Worm (Caenorhabditis elegans) whole organism, dauer: ENCODE results near the gene Y57G11C.3.
"Not testable (repeated sequence)": the region's sequence is repeated elsewhere in the genome, so short reads cannot be mapped to it uniquely, and the experiment has no call there.

Experiments used
- unc-62 ChIP-seq: sonication (generic microtip); optimal IDR thresholded peaks from 2 replicates; lab custom pipeline; 2017; ENCODE audit warnings: missing biosample characterization, missing genetic modification reagents, missing genetic modification characterization

The Y57G11C.3 gene

ce11 chrIV:14773280-14774071, 5.5 kb downstream of the Y57G11C.3 start, which contains the start of gene Y57G11C.36:
Gene Y57G11C.36 (minus strand): TSS chrIV:14773781.
- no peak for TF ChIP-seq unc-62

ce11 chrIV:14774454-14774853, 6.5 kb downstream of the Y57G11C.3 start, which contains the start of gene Y57G11C.51:
Gene Y57G11C.51 (minus strand): TSS chrIV:14774554.
- not testable (repeated sequence) for TF ChIP-seq unc-62

- TF ChIP-seq unc-62 = no peak
These were observed 13.5 kb downstream of the Y57G11C.3 start, which contains the start of gene Y57G11C.8 for ce11 chrIV:14781537-14781936. Gene Y57G11C.8 (plus strand): TSS chrIV:14781837.

ce11 chrIV:14782211-14782610, 14.2 kb downstream of the Y57G11C.3 start, which contains the start of gene Y57G11C.1130:
Gene Y57G11C.1130 (plus strand): TSS chrIV:14782511.
- TF ChIP-seq unc-62 = no peak

- TF ChIP-seq unc-62 = no peak
These were observed 16.5 kb downstream of the Y57G11C.3 start, which contains the start of gene nlp-56 for ce11 chrIV:14784481-14784880. Gene nlp-56 (minus strand): TSS chrIV:14784737.

- TF ChIP-seq unc-62 = no peak
These were observed 18.6 kb downstream of the Y57G11C.3 start, which contains the start of gene melo-1 for ce11 chrIV:14786374-14787136. Gene melo-1 (plus strand): TSS chrIV:14787031.

- TF ChIP-seq unc-62 = no peak
These were observed 22.6 kb downstream of the Y57G11C.3 start for ce11 chrIV:14790579-14790978.

- no peak for TF ChIP-seq unc-62
These were observed 24.7 kb downstream of the Y57G11C.3 start, which contains the start of gene gdi-1 for ce11 chrIV:14792602-14793232. Gene gdi-1 (minus strand): TSS chrIV:14792887.

ce11 chrIV:14793900-14794624, 26.1 kb downstream of the Y57G11C.3 start:
- TF ChIP-seq unc-62 = no peak

ce11 chrIV:14795918-14796488, 28.0 kb downstream of the Y57G11C.3 start, which contains the start of gene coq-3:
Gene coq-3 (minus strand): TSS chrIV:14796324.
- TF ChIP-seq unc-62 = no peak

- no peak for TF ChIP-seq unc-62
These were observed 29.4 kb downstream of the Y57G11C.3 start, which contains the start of the genes Y57G11C.1147 and nuo-3 for ce11 chrIV:14797354-14797753. Gene Y57G11C.1147 (minus strand): TSS chrIV:14797514. Gene nuo-3 (minus strand): TSS chrIV:14797544.

ce11 chrIV:14797849-14798248, 29.8 kb downstream of the Y57G11C.3 start, which contains the start of gene arl-8:
Gene arl-8 (plus strand): TSS chrIV:14798149.
- no peak for TF ChIP-seq unc-62

- no peak for TF ChIP-seq unc-62
These were observed 31.2 kb downstream of the Y57G11C.3 start, which contains the start of gene Y57G11C.14 for ce11 chrIV:14799186-14799585. Gene Y57G11C.14 (plus strand): TSS chrIV:14799311.

ce11 chrIV:14800931-14801330, 32.9 kb downstream of the Y57G11C.3 start:
- TF ChIP-seq unc-62 = no peak

ce11 chrIV:14802316-14802715, 34.3 kb downstream of the Y57G11C.3 start, which contains the start of gene Y57G11C.1142:
Gene Y57G11C.1142 (plus strand): TSS chrIV:14802616.
- TF ChIP-seq unc-62 = no peak
